Worm (Caenorhabditis elegans) whole organism, L1 larva: ENCODE measurements around the gene vav-1.

Source experiments
- C04F5.9 ChIP-seq: sonication (generic microtip); optimal IDR thresholded peaks from 2 replicates; lab custom pipeline; 2016; ENCODE audit warnings: missing genetic modification characterization, missing compliant biosample characterization
- C16A3.4 ChIP-seq: fragments of 150-350 bp; optimal IDR thresholded peaks from 2 replicates; lab custom pipeline; 2014; ENCODE audit warnings: missing biosample characterization, missing genetic modification characterization
- F16B12.6 ChIP-seq: fragments of 150-350 bp; optimal IDR thresholded peaks from 2 replicates; lab custom pipeline; 2014; ENCODE audit warnings: missing biosample characterization, missing genetic modification characterization
- alr-1 ChIP-seq: fragments of 200-800 bp; sonication (Bioruptor generic); optimal IDR thresholded peaks from 2 replicates; lab custom pipeline; 2018; ENCODE audit warnings: borderline replicate concordance, mild to moderate bottlenecking, missing genetic modification characterization, missing compliant biosample characterization
- blmp-1 ChIP-seq: fragments of 150-350 bp; optimal IDR thresholded peaks from 2 replicates; lab custom pipeline; 2014; ENCODE audit warnings: missing biosample characterization, missing genetic modification characterization
- ceh-63 ChIP-seq: fragments of 200-800 bp; sonication (Bioruptor generic); optimal IDR thresholded peaks from 2 replicates; lab custom pipeline; 2018; ENCODE audit warnings: mild to moderate bottlenecking, missing genetic modification characterization, missing compliant biosample characterization
- ceh-82 ChIP-seq, 3 experiments: fragments of 150-350 bp in 1 of 3; sonication (generic microtip) in 2 of 3; optimal IDR thresholded peaks; 2 replicates each; lab custom pipeline; 2014 to 2017; ENCODE audit warnings: missing biosample characterization in 3 of 3, missing genetic modification characterization in 3 of 3
- ceh-90 ChIP-seq: sonication (generic microtip); optimal IDR thresholded peaks from 2 replicates; lab custom pipeline; 2016; ENCODE audit warnings: missing genetic modification characterization, missing compliant biosample characterization
- ces-1 ChIP-seq: fragments of 150-350 bp; optimal IDR thresholded peaks from 2 replicates; lab custom pipeline; 2014; ENCODE audit warnings: missing biosample characterization, missing genetic modification reagents, missing genetic modification characterization
- dpl-1 ChIP-seq, 3 experiments: fragments of 150-350 bp in 2 of 3; sonication (generic microtip) in 1 of 3; optimal IDR thresholded peaks; 2 replicates each; lab custom pipeline; 2014 to 2017; ENCODE audit warnings: missing biosample characterization in 3 of 3, missing genetic modification characterization in 3 of 3, missing genetic modification reagents in 3 of 3
- dsc-1 ChIP-seq: sonication (generic microtip); optimal IDR thresholded peaks from 2 replicates; lab custom pipeline; 2016; ENCODE audit warnings: mild to moderate bottlenecking, missing genetic modification characterization, missing compliant biosample characterization
- efl-1 ChIP-seq, 4 experiments: fragments of 150-350 bp; optimal IDR thresholded peaks in 3 of 4; peaks in 1 of 4; 1 replicate in 1 of 4; 2 replicates in 3 of 4; lab custom pipeline; 2014; ENCODE audit warnings: missing biosample characterization in 2 of 4, missing genetic modification characterization in 2 of 4, missing genetic modification reagents in 2 of 4
- egl-27 ChIP-seq, 2 experiments: fragments of 150-350 bp in 1 of 2; sonication (generic microtip); optimal IDR thresholded peaks; 3 replicates each; lab custom pipeline; 2017 to 2018; ENCODE audit warnings: missing biosample characterization in 2 of 2, missing genetic modification characterization in 2 of 2, missing genetic modification reagents in 2 of 2
- elt-2 ChIP-seq: sonication (generic microtip); optimal IDR thresholded peaks from 2 replicates; lab custom pipeline; 2016; ENCODE audit warnings: missing genetic modification characterization, mild to moderate bottlenecking, inconsistent platforms, missing compliant biosample characterization, missing genetic modification reagents
- elt-3 ChIP-seq, 6 experiments: fragments of 150-350 bp in 1 of 6; sonication (generic microtip); optimal IDR thresholded peaks; 2 replicates each; lab custom pipeline; 2017 to 2018; ENCODE audit warnings: missing biosample characterization in 6 of 6, missing genetic modification characterization in 6 of 6, inconsistent platforms in 1 of 6
- ets-5 ChIP-seq: fragments of 200-800 bp; sonication (Bioruptor generic); IDR thresholded peaks from 2 replicates; pipeline ENCODE4 v1.3.6; 2022; ENCODE audit warnings: missing genetic modification characterization, missing compliant biosample characterization
- fkh-8 ChIP-seq: sonication (generic microtip); optimal IDR thresholded peaks from 2 replicates; lab custom pipeline; 2016; ENCODE audit warnings: mild to moderate bottlenecking, missing genetic modification characterization, missing compliant biosample characterization
- fos-1 ChIP-seq: fragments of 150-350 bp; optimal IDR thresholded peaks from 2 replicates; lab custom pipeline; 2014; ENCODE audit warnings: missing biosample characterization, missing genetic modification characterization
- grh-1 ChIP-seq: fragments of 200-800 bp; sonication (Bioruptor generic); IDR thresholded peaks from 2 replicates; pipeline ENCODE4 v1.3.6; 2022; ENCODE audit warnings: missing genetic modification reagents, missing genetic modification characterization, missing compliant biosample characterization
- hlh-17 ChIP-seq: fragments of 200-800 bp; sonication (Bioruptor generic); optimal IDR thresholded peaks from 2 replicates; lab custom pipeline; 2018; ENCODE audit warnings: missing genetic modification characterization, mild to moderate bottlenecking, missing compliant biosample characterization, moderate library complexity, borderline replicate concordance
- isw-1 ChIP-seq: fragments of 200-800 bp; sonication (Bioruptor generic); IDR thresholded peaks from 2 replicates; pipeline ENCODE4 v1.3.6; 2022; ENCODE audit warnings: missing genetic modification characterization, missing compliant biosample characterization
- jun-1 ChIP-seq: fragments of 150-350 bp; optimal IDR thresholded peaks from 2 replicates; lab custom pipeline; 2014; ENCODE audit warnings: missing biosample characterization, missing genetic modification reagents, missing genetic modification characterization
- lin-14 ChIP-seq: fragments of 200-800 bp; sonication (Bioruptor generic); optimal IDR thresholded peaks from 2 replicates; lab custom pipeline; 2018; ENCODE audit warnings: mild to moderate bottlenecking, missing genetic modification characterization, moderate library complexity, missing compliant biosample characterization
- lin-35 ChIP-seq, 2 experiments: fragments of 150-350 bp; optimal IDR thresholded peaks; 2 replicates each; lab custom pipeline; 2014; ENCODE audit warnings: missing biosample characterization in 2 of 2, missing genetic modification characterization in 2 of 2, missing genetic modification reagents in 2 of 2
- lir-3 ChIP-seq: sonication (generic microtip); optimal IDR thresholded peaks from 2 replicates; lab custom pipeline; 2016; ENCODE audit warnings: mild to moderate bottlenecking, missing genetic modification characterization, moderate library complexity, missing compliant biosample characterization; ENCODE audit not compliant: poor library complexity
- lsy-2 ChIP-seq, 2 experiments: fragments of 150-350 bp; optimal IDR thresholded peaks; 2 replicates each; lab custom pipeline; 2014; ENCODE audit warnings: missing biosample characterization in 2 of 2, missing genetic modification characterization in 2 of 2
- mab-9 ChIP-seq: fragments of 200-800 bp; sonication (Bioruptor generic); IDR thresholded peaks from 2 replicates; pipeline ENCODE4 v1.3.6; 2022; ENCODE audit warnings: missing genetic modification reagents, missing genetic modification characterization, missing compliant biosample characterization
- mdl-1 ChIP-seq, 2 experiments: fragments of 150-350 bp; optimal IDR thresholded peaks; 2 replicates each; lab custom pipeline; 2014 to 2017; ENCODE audit warnings: missing biosample characterization in 2 of 2, missing genetic modification characterization in 2 of 2, inconsistent platforms in 1 of 2
- mep-1 ChIP-seq: fragments of 150-350 bp; optimal IDR thresholded peaks from 2 replicates; lab custom pipeline; 2014; ENCODE audit warnings: missing biosample characterization, missing genetic modification characterization
- nhr-19 ChIP-seq: fragments of 200-800 bp; sonication (Bioruptor generic); conservative IDR thresholded peaks from 2 replicates; pipeline ENCODE4 v1.3.6; 2022; ENCODE audit warnings: missing genetic modification characterization, missing compliant biosample characterization
- nhr-20 ChIP-seq: sonication (generic microtip); optimal IDR thresholded peaks from 2 replicates; lab custom pipeline; 2016; ENCODE audit warnings: mild to moderate bottlenecking, missing genetic modification characterization, missing compliant biosample characterization
- nhr-237 ChIP-seq: fragments of 150-350 bp; optimal IDR thresholded peaks from 2 replicates; lab custom pipeline; 2014; ENCODE audit warnings: missing biosample characterization, missing genetic modification characterization
- nhr-28 ChIP-seq: fragments of 150-350 bp; optimal IDR thresholded peaks from 2 replicates; lab custom pipeline; 2014; ENCODE audit warnings: missing biosample characterization, missing genetic modification characterization
- pax-3 ChIP-seq: fragments of 200-800 bp; sonication (Bioruptor generic); optimal IDR thresholded peaks from 2 replicates; lab custom pipeline; 2018; ENCODE audit warnings: mild to moderate bottlenecking, missing genetic modification characterization, moderate library complexity, missing compliant biosample characterization
- rnt-1 ChIP-seq: sonication (generic microtip); optimal IDR thresholded peaks from 2 replicates; lab custom pipeline; 2016; ENCODE audit warnings: mild to moderate bottlenecking, missing genetic modification characterization, moderate library complexity, missing compliant biosample characterization
- skn-1 ChIP-seq: fragments of 150-350 bp; optimal IDR thresholded peaks from 2 replicates; lab custom pipeline; 2014; ENCODE audit warnings: missing biosample characterization, missing genetic modification characterization
- snu-23 ChIP-seq: sonication (generic microtip); optimal IDR thresholded peaks from 2 replicates; lab custom pipeline; 2016; ENCODE audit warnings: missing genetic modification characterization, missing compliant biosample characterization
- swsn-7 ChIP-seq: sonication (generic microtip); optimal IDR thresholded peaks from 2 replicates; lab custom pipeline; 2016; ENCODE audit warnings: missing genetic modification characterization, missing compliant biosample characterization
- tlp-1 ChIP-seq: fragments of 150-350 bp; optimal IDR thresholded peaks from 2 replicates; lab custom pipeline; 2014; ENCODE audit warnings: missing biosample characterization, missing genetic modification characterization
- unc-130 ChIP-seq: fragments of 150-350 bp; optimal IDR thresholded peaks from 2 replicates; lab custom pipeline; 2017; ENCODE audit warnings: missing biosample characterization, missing genetic modification characterization, inconsistent platforms
- unc-86 ChIP-seq: sonication (generic microtip); optimal IDR thresholded peaks from 2 replicates; lab custom pipeline; 2016; ENCODE audit warnings: missing genetic modification characterization, missing compliant biosample characterization
- xbp-1 ChIP-seq: sonication (generic microtip); optimal IDR thresholded peaks from 2 replicates; lab custom pipeline; 2016; ENCODE audit warnings: missing genetic modification characterization, missing compliant biosample characterization
- ztf-11 ChIP-seq, 2 experiments: sonication (generic microtip); optimal IDR thresholded peaks; 2 replicates each; lab custom pipeline; 2016 to 2017; ENCODE audit warnings: missing genetic modification characterization in 2 of 2, missing biosample characterization in 1 of 2, missing compliant biosample characterization in 1 of 2

Gene vav-1

ce11 chrX:9271886-9272285 is 39.9 kb upstream of the vav-1 start (continued):
- peak; percentile 28 for TF ChIP-seq nhr-20 (tag; lab: Kevin White, UChicago)
- TF ChIP-seq, all 84 proteins: peak for 16

ce11 chrX:9270753-9271152 is 38.8 kb upstream of the vav-1 start, which contains the start of gene B0416.5:
B0416.5 (minus strand) TSS chrX:9270853.
- TF ChIP-seq ceh-63 (no peak), mep-1 (tag; lab: Kevin White, UChicago) (no peak), hlh-17 (GFP tag; lab: Kevin White, UChicago) (no peak), C04F5.9 (tag; lab: Kevin White, UChicago) (no peak), swsn-7 (tag; lab: Kevin White, UChicago) (no peak), nhr-20 (tag; lab: Kevin White, UChicago) (no peak), xbp-1 (no peak), ces-1 (GFP tag; lab: Kevin White, UChicago) (no peak), mab-9 (GFP tag; lab: Robert Waterston, UW) (no peak), grh-1 (GFP tag; lab: Robert Waterston, UW) (no peak)

ce11 chrX:9268373-9268772 is 36.4 kb upstream of the vav-1 start:
- no peak for TF ChIP-seq ceh-82 (tag; optimal IDR thresholded peaks at IDR 0.05; lab: Kevin White, UChicago)
- no peak for TF ChIP-seq elt-2 (tag; lab: Kevin White, UChicago)
- no peak for TF ChIP-seq alr-1 (tag; lab: Kevin White, UChicago)
- no peak for TF ChIP-seq mdl-1 (tag; optimal IDR thresholded peaks at IDR 0.05; lab: Kevin White, UChicago)
- TF ChIP-seq ztf-11 (tag; optimal IDR thresholded peaks at IDR 0.05; lab: Kevin White, UChicago): no peak
- TF ChIP-seq unc-86 (tag; lab: Kevin White, UChicago): no peak
- no peak for TF ChIP-seq elt-3 (tag; optimal IDR thresholded peaks at IDR 0.05; lab: Kevin White, UChicago)
- no peak for TF ChIP-seq skn-1 (tag; lab: Kevin White, UChicago)

ce11 chrX:9266512-9266911 is 34.6 kb upstream of the vav-1 start:
- TF ChIP-seq dpl-1 (GFP tag; optimal IDR thresholded peaks at IDR 0.05; lab: Kevin White, UChicago): no peak
- TF ChIP-seq lin-14 (GFP tag; lab: Kevin White, UChicago): peak; percentile 11
- TF ChIP-seq, all 84 proteins: peak for 1

- peak in 1 of 2 experiments; percentile 17 for TF ChIP-seq lsy-2 (tag; optimal IDR thresholded peaks at IDR 0.05; lab: Kevin White, UChicago)
- no peak for TF ChIP-seq ceh-90
- TF ChIP-seq isw-1: no peak
- no peak for TF ChIP-seq unc-86 (tag; lab: Kevin White, UChicago)
- no peak for TF ChIP-seq dsc-1 (tag; lab: Kevin White, UChicago)
- TF ChIP-seq unc-130 (tag; lab: Kevin White, UChicago): peak; percentile 39
- TF ChIP-seq efl-1 (optimal IDR thresholded peaks at IDR 0.05; lab: Kevin White, UChicago): no peak
- no peak for TF ChIP-seq efl-1 (GFP tag; optimal IDR thresholded peaks at IDR 0.05 in 1 of 2; lab: Kevin White, UChicago)
- TF ChIP-seq fkh-8: no peak
- no peak for TF ChIP-seq F16B12.6
- TF ChIP-seq C16A3.4 (tag; lab: Kevin White, UChicago): no peak
- TF ChIP-seq nhr-19: peak; percentile 17
- TF ChIP-seq lir-3 (tag; lab: Kevin White, UChicago): no peak
- TF ChIP-seq nhr-237 (tag; lab: Kevin White, UChicago): no peak
- peak; percentile 52 for TF ChIP-seq rnt-1 (tag; lab: Kevin White, UChicago)
- TF ChIP-seq mdl-1 (tag; optimal IDR thresholded peaks at IDR 0.05; lab: Kevin White, UChicago): peak in 1 of 2 experiments; percentile 82
- peak; percentile 16 for TF ChIP-seq snu-23
- peak; percentile 90 for TF ChIP-seq elt-2 (tag; lab: Kevin White, UChicago)
- no peak for TF ChIP-seq egl-27 (tag; optimal IDR thresholded peaks at IDR 0.05; lab: Kevin White, UChicago)
- TF ChIP-seq pax-3 (tag; lab: Kevin White, UChicago): no peak
- TF ChIP-seq blmp-1 (tag; lab: Kevin White, UChicago): no peak
- no peak for TF ChIP-seq mep-1 (tag; lab: Kevin White, UChicago)
- no peak for TF ChIP-seq fos-1 (tag; lab: Kevin White, UChicago)
- TF ChIP-seq lin-35 (GFP tag; optimal IDR thresholded peaks at IDR 0.05; lab: Kevin White, UChicago): peak in 1 of 2 experiments; percentile 57
- no peak for TF ChIP-seq ets-5 (GFP tag; lab: Robert Waterston, UW)
- TF ChIP-seq jun-1 (tag; lab: Kevin White, UChicago): peak; percentile 24
- TF ChIP-seq nhr-20 (tag; lab: Kevin White, UChicago): peak; percentile 55
- no peak for TF ChIP-seq nhr-28 (tag; lab: Kevin White, UChicago)
- TF ChIP-seq tlp-1 (tag; lab: Kevin White, UChicago): no peak
Observed at ce11 chrX:9264636-9265035, 32.7 kb upstream of the vav-1 start.
